Fruit fly (Drosophila melanogaster): ENCODE results near the gene CG5567.
A peak's percentile ranks its signal among the peaks of the same experiment; 100 is the strongest.

CG5567 gene

DNA sequence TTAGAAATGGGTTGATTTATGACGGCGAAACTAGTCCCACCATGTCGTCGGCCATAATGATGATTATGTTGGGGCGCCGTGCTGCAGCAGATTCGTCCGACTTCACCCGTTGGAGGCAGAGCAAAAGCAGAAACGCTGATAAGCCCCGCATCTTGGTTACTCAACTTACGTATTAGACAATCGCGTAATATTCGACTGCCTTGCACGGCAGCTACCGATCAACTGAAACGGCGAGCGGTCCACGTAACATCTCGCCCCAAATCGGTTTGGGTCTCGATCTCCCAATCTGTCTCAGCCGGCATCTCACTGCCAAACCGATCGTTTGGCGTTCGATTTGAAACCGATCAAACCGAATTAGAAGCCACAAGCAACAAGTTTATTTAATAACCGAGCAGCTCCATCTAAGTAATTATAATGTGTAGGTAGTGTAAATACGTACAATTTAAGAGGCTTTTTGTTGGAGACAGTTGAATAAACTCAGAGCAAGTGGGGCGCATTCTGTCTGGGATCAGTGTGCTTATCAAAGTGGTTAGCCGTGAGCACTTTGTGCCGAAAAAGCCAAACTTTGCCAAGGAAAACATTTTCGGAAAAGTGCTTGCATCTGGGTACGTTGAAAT lies 34.6 kb downstream of the CG5567 start, which contains the start of gene CG32191 (continued):
- TF ChIP-seq HHEX (GFP tag; optimal IDR thresholded peaks at IDR 0.05): peak; percentile 37
- TF ChIP-seq scrt (GFP tag; optimal IDR thresholded peaks at IDR 0.05): no peak
- TF ChIP-seq CG34422 (GFP tag; IDR thresholded peaks at IDR 0.05): peak; percentile 16; the same call in 1 of the 3 replicates
- TF ChIP-seq sug (tag; optimal IDR thresholded peaks at IDR 0.05): peak; percentile 29
- TF ChIP-seq CG9215 (GFP tag; IDR thresholded peaks at IDR 0.05): no peak
- peak; percentile 44 for TF ChIP-seq mirr (GFP tag; optimal IDR thresholded peaks at IDR 0.05)
- no peak for TF ChIP-seq D (optimal IDR thresholded peaks at IDR 0.05)
- no peak for TF ChIP-seq D (GFP tag; optimal IDR thresholded peaks at IDR 0.05)
- no peak for TF ChIP-seq klu (GFP tag; IDR thresholded peaks at IDR 0.05)
- peak; percentile 79 for TF ChIP-seq lab (GFP tag; optimal IDR thresholded peaks at IDR 0.05)
- no peak for TF ChIP-seq CG16863 (GFP tag; optimal IDR thresholded peaks at IDR 0.05)
- TF ChIP-seq CG4404 (GFP tag; IDR thresholded peaks at IDR 0.05): no peak
- peak; percentile 44 for TF ChIP-seq CG2678 (tag; optimal IDR thresholded peaks at IDR 0.05)
- TF ChIP-seq Hand (GFP tag; optimal IDR thresholded peaks at IDR 0.05): no peak
- TF ChIP-seq CG12071 (GFP tag; optimal IDR thresholded peaks at IDR 0.05): peak; percentile 32
- 0 out of 3 replicates have a peak, but pooled peaks have one; percentile 31 for TF ChIP-seq ci (GFP tag; IDR thresholded peaks at IDR 0.05)
- TF ChIP-seq Sry-δ (GFP tag; optimal IDR thresholded peaks at IDR 0.05): no peak
- TF ChIP-seq CG3838 (GFP tag; optimal IDR thresholded peaks at IDR 0.05): no peak
- TF ChIP-seq br (optimal IDR thresholded peaks at IDR 0.05): no peak

DNA sequence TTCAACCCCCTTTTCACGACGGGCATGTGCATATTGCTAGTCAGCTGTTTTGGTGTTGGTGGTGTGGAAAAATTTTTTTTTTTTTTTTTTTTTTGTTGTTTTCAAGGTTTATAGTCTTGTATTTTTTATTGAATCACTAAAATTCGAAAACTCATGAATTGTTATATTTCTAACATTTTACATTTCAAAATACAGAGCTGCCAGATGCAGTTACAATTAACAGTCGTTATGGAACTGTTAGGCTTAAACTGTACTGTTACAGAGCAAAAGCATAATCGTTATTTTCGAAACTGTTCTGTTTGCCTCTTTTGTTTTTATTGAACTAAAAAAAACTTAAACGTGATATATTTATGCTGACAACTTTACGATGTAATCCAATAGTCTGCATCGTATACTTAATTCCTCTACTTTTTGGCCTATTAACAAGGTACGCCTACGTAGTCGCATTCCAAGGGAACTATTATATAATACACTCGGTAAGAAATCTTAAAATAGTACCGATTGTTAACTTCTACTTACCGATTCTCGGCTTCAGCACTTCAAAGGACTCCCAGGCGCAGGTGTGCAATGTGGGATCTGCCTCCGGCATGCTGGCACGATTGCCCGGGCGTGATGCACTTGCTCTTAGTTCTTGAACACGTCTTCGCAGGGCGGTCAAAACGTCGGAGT lies 36.9 kb downstream of the CG5567 start, which contains the start of gene CG32187:
TSS of gene CG32187 (minus strand) at position 9 of the 669 bp plus-strand sequence.
- no peak for TF ChIP-seq toy (GFP tag; IDR thresholded peaks at IDR 0.05)
- no peak for TF ChIP-seq CG12659 (GFP tag; optimal IDR thresholded peaks at IDR 0.05)
- TF ChIP-seq psq (GFP tag; optimal IDR thresholded peaks at IDR 0.05): no peak
- TF ChIP-seq Ets65A (GFP tag): peak; percentile 16
- 0 out of 2 replicates have a peak, but pooled peaks have one; percentile 10 for TF ChIP-seq MBD-R2 (GFP tag; IDR thresholded peaks at IDR 0.05)
- TF ChIP-seq CG15269 (tag; optimal IDR thresholded peaks at IDR 0.05): no peak
- TF ChIP-seq Hr78 (GFP tag; optimal IDR thresholded peaks at IDR 0.05): no peak
- peak in 1 of 2 experiments; percentile 92 for TF ChIP-seq Pdp1 (GFP tag; optimal IDR thresholded peaks at IDR 0.05)
- peak; percentile 7 for TF ChIP-seq stwl (tag; optimal IDR thresholded peaks at IDR 0.05)
- TF ChIP-seq crp (GFP tag; optimal IDR thresholded peaks at IDR 0.05): peak in 1 of 2 experiments; percentile 59
- no peak for TF ChIP-seq Max (GFP tag; optimal IDR thresholded peaks at IDR 0.05)
- no peak for TF ChIP-seq Gsc (GFP tag; IDR thresholded peaks at IDR 0.05)
- TF ChIP-seq CG16779 (GFP tag; IDR thresholded peaks at IDR 0.05): no peak
- TF ChIP-seq Myb (GFP tag; optimal IDR thresholded peaks at IDR 0.05): peak; percentile 74
- TF ChIP-seq Dp (GFP tag; optimal IDR thresholded peaks at IDR 0.05): peak; percentile 15
- peak; percentile 3 for TF ChIP-seq sens (GFP tag)
- no peak for TF ChIP-seq rib (GFP tag; IDR thresholded peaks at IDR 0.05)
- TF ChIP-seq CG9727 (GFP tag; optimal IDR thresholded peaks at IDR 0.05): no peak
- TF ChIP-seq CG15601 (tag; optimal IDR thresholded peaks at IDR 0.05): no peak
- TF ChIP-seq CG10321 (GFP tag; IDR thresholded peaks at IDR 0.05): no peak
